Worm (Caenorhabditis elegans) whole organism, L4 larva: ENCODE measurements around the gene Y75B8A.28.

Experiments used
- T20F7.1 ChIP-seq: fragments of 200-800 bp; sonication (Bioruptor generic); optimal IDR thresholded peaks from 2 replicates; lab custom pipeline; 2018; ENCODE audit warnings: mild to moderate bottlenecking, missing genetic modification characterization, missing compliant biosample characterization
- Y105C5A.15 ChIP-seq: fragments of 200-800 bp; sonication (Bioruptor generic); IDR thresholded peaks from 2 replicates; pipeline ENCODE4 v1.3.6; 2022; ENCODE audit warnings: missing genetic modification characterization, missing compliant biosample characterization
- Y75B8A.6 ChIP-seq: fragments of 200-800 bp; sonication (Bioruptor generic); IDR thresholded peaks from 2 replicates; pipeline ENCODE4 v1.3.6; 2022; ENCODE audit warnings: missing genetic modification reagents, missing genetic modification characterization, missing compliant biosample characterization
- ZK337.2 ChIP-seq: fragments of 200-800 bp; sonication (Bioruptor generic); IDR thresholded peaks from 2 replicates; pipeline ENCODE4 v1.3.6; 2022; ENCODE audit warnings: missing genetic modification reagents, missing genetic modification characterization, missing compliant biosample characterization
- ZK546.5 ChIP-seq, 2 experiments: sonication (generic microtip); optimal IDR thresholded peaks; 2 replicates each; lab custom pipeline; 2017; ENCODE audit warnings: missing biosample characterization in 2 of 2, missing genetic modification characterization in 2 of 2
- ama-1 ChIP-seq: fragments of 150-350 bp; optimal IDR thresholded peaks from 2 replicates; lab custom pipeline; 2014; ENCODE audit warnings: inconsistent platforms, mixed read lengths
- ceh-20 ChIP-seq: fragments of 200-800 bp; sonication (Bioruptor generic); IDR thresholded peaks from 2 replicates; pipeline ENCODE4 v1.3.6; 2022; ENCODE audit warnings: missing genetic modification reagents, missing genetic modification characterization, missing compliant biosample characterization
- ceh-44 ChIP-seq: fragments of 200-800 bp; sonication (Bioruptor generic); IDR thresholded peaks from 2 replicates; pipeline ENCODE4 v1.3.6; 2022; ENCODE audit warnings: missing genetic modification reagents, missing genetic modification characterization, missing compliant biosample characterization
- ctbp-1 ChIP-seq: fragments of 200-800 bp; sonication (Bioruptor generic); IDR thresholded peaks from 2 replicates; pipeline ENCODE4 v1.3.6; 2022; ENCODE audit warnings: missing genetic modification reagents, missing genetic modification characterization, missing compliant biosample characterization
- daf-16 ChIP-seq, 3 experiments: sonication (generic microtip); optimal IDR thresholded peaks; 2 replicates each; lab custom pipeline; 2016 to 2017; ENCODE audit warnings: missing genetic modification characterization in 3 of 3, missing genetic modification reagents in 3 of 3, mild to moderate bottlenecking in 2 of 3, missing compliant biosample characterization in 2 of 3, missing biosample characterization in 1 of 3, moderate library complexity in 1 of 3
- dpl-1 ChIP-seq: fragments of 150-350 bp; optimal IDR thresholded peaks from 2 replicates; lab custom pipeline; 2014; ENCODE audit warnings: missing biosample characterization, missing genetic modification reagents, missing genetic modification characterization
- dve-1 ChIP-seq: sonication (generic microtip); optimal IDR thresholded peaks from 2 replicates; lab custom pipeline; 2017; ENCODE audit warnings: antibody characterized with exemption, mild to moderate bottlenecking, missing genetic modification characterization, missing compliant biosample characterization; ENCODE audit not compliant: insufficient read depth
- gei-8 ChIP-seq: fragments of 200-800 bp; sonication (Bioruptor generic); optimal IDR thresholded peaks from 2 replicates; lab custom pipeline; 2018; ENCODE audit warnings: mild to moderate bottlenecking, missing genetic modification characterization, missing compliant biosample characterization
- hif-1 ChIP-seq, 2 experiments: sonication (generic microtip); optimal IDR thresholded peaks; 2 replicates each; lab custom pipeline; 2016 to 2017; ENCODE audit warnings: missing compliant biosample characterization in 2 of 2, missing genetic modification characterization in 2 of 2, missing genetic modification reagents in 2 of 2, missing genotype in 2 of 2, mild to moderate bottlenecking in 1 of 2
- hlh-30 ChIP-seq: sonication (generic microtip); optimal IDR thresholded peaks from 2 replicates; lab custom pipeline; 2017; ENCODE audit warnings: antibody characterized with exemption, mild to moderate bottlenecking, missing genetic modification characterization, missing compliant biosample characterization; ENCODE audit not compliant: insufficient read depth
- hmg-1.1 ChIP-seq: fragments of 200-800 bp; sonication (Bioruptor generic); IDR thresholded peaks from 2 replicates; pipeline ENCODE4 v1.3.6; 2022; ENCODE audit warnings: missing genetic modification reagents, missing genetic modification characterization, missing compliant biosample characterization
- jun-1 ChIP-seq: fragments of 150-350 bp; optimal IDR thresholded peaks from 2 replicates; lab custom pipeline; 2014; ENCODE audit warnings: missing biosample characterization, missing genetic modification reagents, missing genetic modification characterization
- lim-7 ChIP-seq: fragments of 200-800 bp; sonication (Bioruptor generic); IDR thresholded peaks from 2 replicates; pipeline ENCODE4 v1.3.6; 2022; ENCODE audit warnings: missing genetic modification characterization, missing compliant biosample characterization
- lin-1 ChIP-seq: fragments of 200-800 bp; sonication (Bioruptor generic); IDR thresholded peaks from 2 replicates; pipeline ENCODE4 v1.3.6; 2022; ENCODE audit warnings: missing genetic modification reagents, missing genetic modification characterization, missing compliant biosample characterization
- lin-15B ChIP-seq: fragments of 150-350 bp; sonication (generic microtip); optimal IDR thresholded peaks from 3 replicates; lab custom pipeline; 2014; ENCODE audit warnings: missing biosample characterization, missing genetic modification characterization
- lin-29 ChIP-seq: fragments of 200-800 bp; sonication (Bioruptor generic); IDR thresholded peaks from 2 replicates; pipeline ENCODE4 v1.3.6; 2022; ENCODE audit warnings: missing genetic modification reagents, missing genetic modification characterization, missing compliant biosample characterization
- lir-3 ChIP-seq: sonication (generic microtip); optimal IDR thresholded peaks from 2 replicates; lab custom pipeline; 2016; ENCODE audit warnings: mild to moderate bottlenecking, missing genetic modification characterization, missing compliant biosample characterization
- lsy-2 ChIP-seq, 2 experiments: fragments of 150-350 bp in 1 of 2; sonication (generic microtip) in 1 of 2; optimal IDR thresholded peaks; 2 replicates each; lab custom pipeline; 2014 to 2017; ENCODE audit warnings: missing biosample characterization in 2 of 2, missing genetic modification characterization in 2 of 2
- mxl-3 ChIP-seq: fragments of 200-800 bp; sonication (Bioruptor generic); optimal IDR thresholded peaks from 2 replicates; lab custom pipeline; 2018; ENCODE audit warnings: mild to moderate bottlenecking, missing genetic modification characterization, missing compliant biosample characterization
- nhr-10 ChIP-seq: fragments of 150-350 bp; optimal IDR thresholded peaks from 2 replicates; lab custom pipeline; 2014; ENCODE audit warnings: missing biosample characterization, missing genetic modification characterization
- nhr-11 ChIP-seq: fragments of 150-350 bp; optimal IDR thresholded peaks from 2 replicates; lab custom pipeline; 2014; ENCODE audit warnings: missing biosample characterization, missing genetic modification characterization
- nhr-111 ChIP-seq: fragments of 200-800 bp; sonication (Bioruptor generic); optimal IDR thresholded peaks from 2 replicates; lab custom pipeline; 2018; ENCODE audit warnings: mild to moderate bottlenecking, missing genetic modification characterization, missing compliant biosample characterization
- nhr-25 ChIP-seq: sonication (generic microtip); optimal IDR thresholded peaks from 2 replicates; lab custom pipeline; 2017; ENCODE audit warnings: missing genetic modification characterization, mild to moderate bottlenecking, missing compliant biosample characterization, antibody characterized with exemption, moderate library complexity, borderline replicate concordance; ENCODE audit not compliant: insufficient read depth
- nhr-28 ChIP-seq: fragments of 150-350 bp; optimal IDR thresholded peaks from 2 replicates; lab custom pipeline; 2014; ENCODE audit warnings: missing biosample characterization, missing genetic modification characterization
- nhr-6 ChIP-seq: fragments of 150-350 bp; optimal IDR thresholded peaks from 2 replicates; lab custom pipeline; 2014; ENCODE audit warnings: missing biosample characterization, missing genetic modification characterization
- nhr-76 ChIP-seq: fragments of 150-350 bp; optimal IDR thresholded peaks from 2 replicates; lab custom pipeline; 2014; ENCODE audit warnings: missing biosample characterization, missing genetic modification characterization
- pha-4 ChIP-seq, 2 experiments: fragments of 150-350 bp in 1 of 2; fragments of 200-800 bp in 1 of 2; sonication (Bioruptor generic) in 1 of 2; IDR thresholded peaks in 1 of 2; optimal IDR thresholded peaks in 1 of 2; 2 replicates each; pipeline versions ENCODE4 v1.3.6 to Lab custom; 2014 to 2022; ENCODE audit warnings: missing genetic modification characterization in 2 of 2, missing genetic modification reagents in 2 of 2, missing biosample characterization in 1 of 2, missing compliant biosample characterization in 1 of 2
- pqm-1 ChIP-seq: sonication (generic microtip); optimal IDR thresholded peaks from 2 replicates; lab custom pipeline; 2017; ENCODE audit warnings: missing biosample characterization, missing genetic modification characterization
- saeg-2 ChIP-seq: fragments of 200-800 bp; sonication (Bioruptor generic); IDR thresholded peaks from 2 replicates; pipeline ENCODE4 v1.3.6; 2022; ENCODE audit warnings: missing genetic modification reagents, missing genetic modification characterization, missing compliant biosample characterization
- skn-1 ChIP-seq: fragments of 150-350 bp; optimal IDR thresholded peaks from 2 replicates; lab custom pipeline; 2014; ENCODE audit warnings: missing biosample characterization, missing genetic modification characterization
- spr-1 ChIP-seq: sonication (generic microtip); optimal IDR thresholded peaks from 2 replicates; lab custom pipeline; 2016; ENCODE audit warnings: mild to moderate bottlenecking, missing genetic modification characterization, missing compliant biosample characterization
- tag-97 ChIP-seq: fragments of 200-800 bp; sonication (Bioruptor generic); IDR thresholded peaks from 2 replicates; pipeline ENCODE4 v1.3.6; 2022; ENCODE audit warnings: missing genetic modification characterization, missing compliant biosample characterization
- tra-1 ChIP-seq: fragments of 200-800 bp; sonication (Bioruptor generic); IDR thresholded peaks from 2 replicates; pipeline ENCODE4 v1.3.6; 2022; ENCODE audit warnings: missing genetic modification reagents, missing genetic modification characterization, missing compliant biosample characterization
- unc-130 ChIP-seq: sonication (generic microtip); optimal IDR thresholded peaks from 2 replicates; lab custom pipeline; 2016; ENCODE audit warnings: missing genetic modification reagents, missing genetic modification characterization, missing compliant biosample characterization
- unc-39 ChIP-seq: sonication (generic microtip); optimal IDR thresholded peaks from 2 replicates; lab custom pipeline; 2017; ENCODE audit warnings: missing biosample characterization, missing genetic modification characterization
- zfp-3 ChIP-seq: fragments of 200-800 bp; sonication (Bioruptor generic); conservative IDR thresholded peaks from 2 replicates; pipeline ENCODE4 v1.3.6; 2022; ENCODE audit warnings: missing genetic modification reagents, missing genetic modification characterization, missing compliant biosample characterization
- zip-2 ChIP-seq: fragments of 150-350 bp; optimal IDR thresholded peaks from 2 replicates; lab custom pipeline; 2014; ENCODE audit warnings: missing biosample characterization, missing genetic modification characterization
- ztf-7 ChIP-seq: fragments of 150-350 bp; optimal IDR thresholded peaks from 2 replicates; lab custom pipeline; 2014; ENCODE audit warnings: missing biosample characterization, missing genetic modification characterization

Gene Y75B8A.28

ce11 chrIII:12327528-12327997, 8.7 kb downstream of the Y75B8A.28 start, which contains the start of the genes zip-12 and Y75B8A.63 (continued):
- TF ChIP-seq nhr-28 (tag; lab: Kevin White, UChicago) (peak; percentile 85), nhr-6 (no peak), T20F7.1 (GFP tag; lab: Kevin White, UChicago) (no peak), unc-130 (GFP tag; lab: Kevin White, UChicago) (no peak), skn-1 (tag; lab: Kevin White, UChicago) (no peak), Y75B8A.6 (GFP tag; lab: Robert Waterston, UW) (no peak), nhr-11 (tag; lab: Kevin White, UChicago) (no peak), lin-29 (GFP tag; lab: Robert Waterston, UW) (no peak), gei-8 (peak; percentile 18), unc-39 (tag; lab: Kevin White, UChicago) (no peak), nhr-10 (tag; lab: Kevin White, UChicago) (no peak), lin-15B (tag; lab: Kevin White, UChicago) (no peak), mxl-3 (GFP tag; lab: Kevin White, UChicago) (peak; percentile 28), ZK337.2 (GFP tag; lab: Robert Waterston, UW) (no peak), pha-4 (GFP tag; IDR thresholded peaks at IDR 0.05; lab: Robert Waterston, UW) (0 out of 2 replicates have a peak, but pooled peaks have one; percentile 31), pha-4 (tag; optimal IDR thresholded peaks at IDR 0.05; lab: Kevin White, UChicago) (no peak), jun-1 (no peak), hmg-1.1 (no peak), nhr-25 (no peak), zfp-3 (GFP tag; lab: Robert Waterston, UW) (no peak), tag-97 (GFP tag; lab: Robert Waterston, UW) (no peak), ztf-7 (no peak), hlh-30 (tag; lab: Kevin White, UChicago) (peak; percentile 80), ctbp-1 (GFP tag; lab: Robert Waterston, UW) (no peak), zip-2 (tag; lab: Kevin White, UChicago) (no peak), ceh-44 (GFP tag; lab: Robert Waterston, UW) (no peak), pqm-1 (tag; lab: Kevin White, UChicago) (peak; percentile 52), dve-1 (tag; lab: Kevin White, UChicago) (peak; percentile 70), daf-16 (GFP tag; optimal IDR thresholded peaks at IDR 0.05; lab: Kevin White, UChicago) (no peak), daf-16 (tag; optimal IDR thresholded peaks at IDR 0.05; lab: Kevin White, UChicago) (peak; percentile 49), lsy-2 (tag; optimal IDR thresholded peaks at IDR 0.05; lab: Kevin White, UChicago) (peak in 1 of 2 experiments; percentile 36), Y105C5A.15 (GFP tag; lab: Robert Waterston, UW) (no peak)

DNA sequence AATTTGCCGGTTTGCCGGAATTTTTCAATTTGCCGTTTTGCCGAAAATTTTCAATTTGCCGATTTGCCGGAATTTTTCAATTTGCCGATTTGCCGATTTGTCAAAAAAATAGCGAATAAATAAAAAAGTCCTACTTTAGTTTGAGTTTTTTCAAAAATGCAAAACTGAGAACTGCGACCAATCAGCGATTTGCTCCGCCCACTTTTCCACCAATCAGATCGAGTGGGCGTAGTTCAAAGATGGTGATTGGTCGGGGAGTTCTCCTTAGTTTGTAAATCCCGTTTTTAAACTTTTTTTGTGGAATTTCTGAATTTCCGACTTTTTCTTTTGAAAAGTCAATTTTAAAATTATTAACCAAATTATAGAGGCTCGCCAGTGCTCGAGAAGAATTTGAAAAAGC, 12.4 kb downstream of the Y75B8A.28 start:
- TF ChIP-seq ZK546.5 (tag; optimal IDR thresholded peaks at IDR 0.05; lab: Kevin White, UChicago): no peak
- TF ChIP-seq lin-15B (tag; lab: Kevin White, UChicago): no peak
- no peak for TF ChIP-seq lir-3 (tag; lab: Kevin White, UChicago)
- TF ChIP-seq lim-7 (GFP tag; lab: Robert Waterston, UW): no peak
- no peak for TF ChIP-seq tra-1
- no peak for TF ChIP-seq saeg-2 (GFP tag; lab: Robert Waterston, UW)
- no peak for TF ChIP-seq lin-1
- no peak for TF ChIP-seq skn-1 (tag; lab: Kevin White, UChicago)
- TF ChIP-seq ama-1 (lab: Kevin White, UChicago): no peak
- TF ChIP-seq Y105C5A.15 (GFP tag; lab: Robert Waterston, UW): no peak
- no peak for TF ChIP-seq nhr-111 (GFP tag; lab: Kevin White, UChicago)
- TF ChIP-seq daf-16 (GFP tag; optimal IDR thresholded peaks at IDR 0.05; lab: Kevin White, UChicago): no peak
- no peak for TF ChIP-seq daf-16 (tag; optimal IDR thresholded peaks at IDR 0.05; lab: Kevin White, UChicago)
- no peak for TF ChIP-seq nhr-76 (tag; lab: Kevin White, UChicago)
- TF ChIP-seq dpl-1 (GFP tag; lab: Kevin White, UChicago): no peak
- TF ChIP-seq hif-1 (tag; optimal IDR thresholded peaks at IDR 0.05; lab: Kevin White, UChicago): no peak
- TF ChIP-seq spr-1 (tag; lab: Kevin White, UChicago): no peak
- no peak for TF ChIP-seq ceh-20
